Worm (Caenorhabditis elegans) whole organism, L2 larva: ENCODE results near the gene F40G12.6.

ENCODE experiments used
- F13H6.1 ChIP-seq: sonication (generic microtip); optimal IDR thresholded peaks from 2 replicates; lab custom pipeline; 2016; ENCODE audit warnings: missing genetic modification characterization, missing compliant biosample characterization
- ZK546.5 ChIP-seq: sonication (generic microtip); optimal IDR thresholded peaks from 2 replicates; lab custom pipeline; 2017; ENCODE audit warnings: missing biosample characterization, missing genetic modification characterization
- ama-1 ChIP-seq: fragments of 150-350 bp; optimal IDR thresholded peaks from 2 replicates; lab custom pipeline; 2018; ENCODE audit warnings: inconsistent platforms
- blmp-1 ChIP-seq: sonication (generic microtip); optimal IDR thresholded peaks from 2 replicates; lab custom pipeline; 2017; ENCODE audit warnings: missing genetic modification characterization, mild to moderate bottlenecking, missing compliant biosample characterization, antibody characterized with exemption, moderate library complexity; ENCODE audit not compliant: insufficient read depth
- ceh-16 ChIP-seq: fragments of 150-350 bp; optimal IDR thresholded peaks from 2 replicates; lab custom pipeline; 2014; ENCODE audit warnings: missing biosample characterization, missing genetic modification characterization
- ceh-82 ChIP-seq: fragments of 150-350 bp; optimal IDR thresholded peaks from 2 replicates; lab custom pipeline; 2014; ENCODE audit warnings: missing biosample characterization, missing genetic modification characterization
- crh-2 ChIP-seq: sonication (generic microtip); optimal IDR thresholded peaks from 2 replicates; lab custom pipeline; 2017; ENCODE audit warnings: missing biosample characterization, missing genetic modification characterization
- egl-27 ChIP-seq: sonication (generic microtip); optimal IDR thresholded peaks from 3 replicates; lab custom pipeline; 2017; ENCODE audit warnings: missing biosample characterization, missing genetic modification reagents, missing genetic modification characterization
- elt-3 ChIP-seq: sonication (generic microtip); optimal IDR thresholded peaks from 2 replicates; lab custom pipeline; 2017; ENCODE audit warnings: missing biosample characterization, missing genetic modification characterization
- fos-1 ChIP-seq: fragments of 150-350 bp; optimal IDR thresholded peaks from 2 replicates; lab custom pipeline; 2014; ENCODE audit warnings: missing biosample characterization, missing genetic modification characterization
- lin-11 ChIP-seq: fragments of 150-350 bp; sonication (generic microtip); optimal IDR thresholded peaks from 2 replicates; lab custom pipeline; 2014; ENCODE audit warnings: missing biosample characterization, missing genetic modification characterization, inconsistent platforms, mixed read lengths
- lin-13 ChIP-seq: fragments of 150-350 bp; optimal IDR thresholded peaks from 2 replicates; lab custom pipeline; 2014; ENCODE audit warnings: missing biosample characterization, missing genetic modification reagents, missing genetic modification characterization
- lin-39 ChIP-seq: fragments of 150-350 bp; optimal IDR thresholded peaks from 2 replicates; lab custom pipeline; 2014; ENCODE audit warnings: missing biosample characterization, missing genetic modification reagents, missing genetic modification characterization
- lsy-2 ChIP-seq, 2 experiments: fragments of 150-350 bp in 1 of 2; sonication (generic microtip) in 1 of 2; optimal IDR thresholded peaks; 2 replicates each; lab custom pipeline; 2014 to 2017; ENCODE audit warnings: missing biosample characterization in 2 of 2, missing genetic modification characterization in 2 of 2
- mab-5 ChIP-seq: fragments of 150-350 bp; optimal IDR thresholded peaks from 2 replicates; lab custom pipeline; 2014; ENCODE audit warnings: missing biosample characterization, missing genetic modification characterization
- mdl-1 ChIP-seq, 2 experiments: fragments of 150-350 bp in 1 of 2; sonication (generic microtip) in 1 of 2; optimal IDR thresholded peaks; 2 replicates each; lab custom pipeline; 2017; ENCODE audit warnings: missing biosample characterization in 2 of 2, missing genetic modification characterization in 2 of 2
- nhr-10 ChIP-seq: sonication (generic microtip); optimal IDR thresholded peaks from 2 replicates; lab custom pipeline; 2017; ENCODE audit warnings: missing biosample characterization, missing genetic modification characterization
- nhr-11 ChIP-seq: fragments of 150-350 bp; optimal IDR thresholded peaks from 2 replicates; lab custom pipeline; 2014; ENCODE audit warnings: missing biosample characterization, missing genetic modification characterization
- nhr-12 ChIP-seq: fragments of 150-350 bp; optimal IDR thresholded peaks from 2 replicates; lab custom pipeline; 2014; ENCODE audit warnings: missing biosample characterization, missing genetic modification characterization
- nhr-129 ChIP-seq: fragments of 150-350 bp; optimal IDR thresholded peaks from 2 replicates; lab custom pipeline; 2014; ENCODE audit warnings: missing biosample characterization, missing genetic modification characterization
- nhr-21 ChIP-seq: fragments of 150-350 bp; optimal IDR thresholded peaks from 2 replicates; lab custom pipeline; 2014; ENCODE audit warnings: missing biosample characterization, missing genetic modification characterization
- nhr-23 ChIP-seq: fragments of 150-350 bp; optimal IDR thresholded peaks from 2 replicates; lab custom pipeline; 2014; ENCODE audit warnings: missing biosample characterization, missing genetic modification reagents, missing genetic modification characterization
- nhr-237 ChIP-seq: fragments of 150-350 bp; optimal IDR thresholded peaks from 2 replicates; lab custom pipeline; 2014; ENCODE audit warnings: missing biosample characterization, missing genetic modification characterization
- nhr-25 ChIP-seq: fragments of 150-350 bp; sonication (generic microtip); optimal IDR thresholded peaks from 3 replicates; lab custom pipeline; 2014; ENCODE audit warnings: missing biosample characterization, missing genetic modification characterization
- nhr-6 ChIP-seq: fragments of 150-350 bp; optimal IDR thresholded peaks from 2 replicates; lab custom pipeline; 2014; ENCODE audit warnings: missing biosample characterization, missing genetic modification characterization
- nhr-77 ChIP-seq: fragments of 150-350 bp; optimal IDR thresholded peaks from 2 replicates; lab custom pipeline; 2014; ENCODE audit warnings: missing biosample characterization, missing genetic modification characterization
- peb-1 ChIP-seq: fragments of 150-350 bp; optimal IDR thresholded peaks from 2 replicates; lab custom pipeline; 2014; ENCODE audit warnings: missing biosample characterization, missing genetic modification characterization
- sem-4 ChIP-seq: fragments of 150-350 bp; optimal IDR thresholded peaks from 2 replicates; lab custom pipeline; 2014; ENCODE audit warnings: missing biosample characterization, missing genetic modification reagents, missing genetic modification characterization
- sma-3 ChIP-seq: sonication (generic microtip); optimal IDR thresholded peaks from 2 replicates; lab custom pipeline; 2016; ENCODE audit warnings: missing genetic modification reagents, missing genetic modification characterization, missing compliant biosample characterization
- sma-9 ChIP-seq, 2 experiments: fragments of 150-350 bp in 1 of 2; sonication (generic microtip) in 1 of 2; optimal IDR thresholded peaks; 2 replicates each; lab custom pipeline; 2014 to 2016; ENCODE audit warnings: missing genetic modification characterization in 2 of 2, mild to moderate bottlenecking in 1 of 2, missing biosample characterization in 1 of 2, missing compliant biosample characterization in 1 of 2, missing genetic modification reagents in 1 of 2, moderate library complexity in 1 of 2
- snpc-4 ChIP-seq: fragments of 150-350 bp; optimal IDR thresholded peaks from 2 replicates; lab custom pipeline; 2014; ENCODE audit warnings: missing biosample characterization, missing genetic modification characterization
- unc-39 ChIP-seq: fragments of 150-350 bp; optimal IDR thresholded peaks from 2 replicates; lab custom pipeline; 2014; ENCODE audit warnings: missing biosample characterization, missing genetic modification characterization
- zag-1 ChIP-seq: fragments of 150-350 bp; optimal IDR thresholded peaks from 2 replicates; lab custom pipeline; 2014; ENCODE audit warnings: missing biosample characterization, missing genetic modification characterization
- ztf-1 ChIP-seq: fragments of 200-800 bp; sonication (Bioruptor generic); conservative IDR thresholded peaks from 2 replicates; pipeline ENCODE4 v1.3.6; 2022; ENCODE audit warnings: missing genetic modification characterization, missing compliant biosample characterization
- ztf-4 ChIP-seq: fragments of 150-350 bp; optimal IDR thresholded peaks from 2 replicates; lab custom pipeline; 2014; ENCODE audit warnings: missing biosample characterization, missing genetic modification characterization

F40G12.6 gene

DNA sequence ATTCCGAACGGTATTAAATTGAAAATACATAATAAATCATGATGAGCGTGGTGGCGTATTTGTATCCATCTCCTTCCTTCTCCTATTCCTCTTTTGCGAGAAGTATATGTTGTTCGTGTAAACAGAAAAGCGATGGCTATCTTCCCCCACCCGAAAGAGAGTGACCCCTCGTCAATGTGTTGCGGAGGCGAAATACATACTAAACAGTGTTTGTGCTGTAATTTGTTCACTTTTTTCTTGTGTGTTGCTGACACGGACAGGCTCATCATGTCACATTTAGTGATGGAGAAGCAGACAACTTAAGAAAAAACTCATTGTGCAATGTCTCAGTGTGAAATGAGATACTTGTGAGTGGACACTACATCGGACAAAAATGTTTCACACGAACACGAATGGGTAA, 41.3 kb downstream of the F40G12.6 start:
- TF ChIP-seq ztf-4 (no peak), fos-1 (peak; percentile 4), sma-9 (GFP tag; optimal IDR thresholded peaks at IDR 0.05; lab: Kevin White, UChicago) (no peak), sma-9 (tag; optimal IDR thresholded peaks at IDR 0.05; lab: Kevin White, UChicago) (no peak)

ce11 chrV:14230788-14231583, 41.9 kb downstream of the F40G12.6 start:
- no peak for TF ChIP-seq nhr-21 (tag; lab: Kevin White, UChicago)
- TF ChIP-seq nhr-6 (tag; lab: Kevin White, UChicago) = no peak
- TF ChIP-seq snpc-4 (tag; lab: Kevin White, UChicago) = no peak
- TF ChIP-seq nhr-10 (tag; lab: Kevin White, UChicago) = no peak
- no peak for TF ChIP-seq ztf-1 (GFP tag; lab: Robert Waterston, UW)
- no peak for TF ChIP-seq nhr-12 (tag; lab: Kevin White, UChicago)
- TF ChIP-seq lsy-2 (tag; optimal IDR thresholded peaks at IDR 0.05; lab: Kevin White, UChicago) = no peak
- no peak for TF ChIP-seq sma-9 (GFP tag; optimal IDR thresholded peaks at IDR 0.05; lab: Kevin White, UChicago)
- TF ChIP-seq sma-9 (tag; optimal IDR thresholded peaks at IDR 0.05; lab: Kevin White, UChicago) = no peak
- TF ChIP-seq nhr-237 (tag; lab: Kevin White, UChicago) = no peak
- TF ChIP-seq ama-1 (lab: Kevin White, UChicago) = no peak
- TF ChIP-seq F13H6.1 = no peak
- no peak for TF ChIP-seq nhr-23 (tag; lab: Kevin White, UChicago)
- TF ChIP-seq lin-11 (tag; lab: Kevin White, UChicago) = no peak
- TF ChIP-seq unc-39 (tag; lab: Kevin White, UChicago) = no peak
- TF ChIP-seq lin-13 (GFP tag; lab: Kevin White, UChicago) = no peak
- TF ChIP-seq lin-39 = no peak
- TF ChIP-seq nhr-129 (tag; lab: Kevin White, UChicago) = no peak
- no peak for TF ChIP-seq mab-5 (tag; lab: Kevin White, UChicago)
- no peak for TF ChIP-seq sma-3 (GFP tag; lab: Kevin White, UChicago)
- TF ChIP-seq nhr-77 (tag; lab: Kevin White, UChicago) = no peak

ce11 chrV:14226373-14226772, 46.5 kb downstream of the F40G12.6 start, which contains the start of gene nep-21:
Gene nep-21, minus strand, starts transcription at chrV:14226473.
- TF ChIP-seq lin-13 (GFP tag; lab: Kevin White, UChicago) (no peak), lin-11 (tag; lab: Kevin White, UChicago) (no peak), ceh-82 (tag; lab: Kevin White, UChicago) (no peak), mdl-1 (tag; optimal IDR thresholded peaks at IDR 0.05; lab: Kevin White, UChicago) (no peak), sma-9 (GFP tag; optimal IDR thresholded peaks at IDR 0.05; lab: Kevin White, UChicago) (no peak), sma-9 (tag; optimal IDR thresholded peaks at IDR 0.05; lab: Kevin White, UChicago) (no peak), nhr-25 (tag; lab: Kevin White, UChicago) (no peak), nhr-11 (tag; lab: Kevin White, UChicago) (no peak), unc-39 (tag; lab: Kevin White, UChicago) (no peak), sem-4 (no peak), ZK546.5 (tag; lab: Kevin White, UChicago) (no peak), zag-1 (no peak), peb-1 (tag; lab: Kevin White, UChicago) (no peak), blmp-1 (tag; lab: Kevin White, UChicago) (no peak), elt-3 (tag; lab: Kevin White, UChicago) (no peak), egl-27 (tag; lab: Kevin White, UChicago) (no peak)

DNA sequence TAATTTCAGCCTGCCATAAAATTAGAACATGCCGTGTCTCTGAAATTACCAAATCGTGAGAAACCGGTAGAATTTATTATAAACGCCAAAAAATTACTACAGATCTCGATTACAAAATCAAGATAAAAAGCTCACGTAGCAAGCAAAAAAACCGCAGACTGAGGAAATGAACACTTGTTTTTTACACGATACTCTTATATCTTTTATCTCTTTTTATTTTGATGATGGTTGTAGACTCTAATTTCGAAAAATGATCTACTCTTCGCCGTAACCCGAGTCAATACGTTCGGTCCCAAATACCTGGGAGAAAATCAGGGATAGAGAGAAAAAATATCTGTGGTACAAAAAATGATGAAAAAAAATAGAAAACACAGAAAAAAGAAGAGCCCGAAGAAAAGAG, 49.8 kb downstream of the F40G12.6 start:
- no peak for TF ChIP-seq ceh-16 (tag; lab: Kevin White, UChicago)
- no peak for TF ChIP-seq ztf-4
- no peak for TF ChIP-seq lin-11 (tag; lab: Kevin White, UChicago)
- TF ChIP-seq sem-4 = no peak
- no peak for TF ChIP-seq ZK546.5 (tag; lab: Kevin White, UChicago)
- no peak for TF ChIP-seq mdl-1 (tag; optimal IDR thresholded peaks at IDR 0.05; lab: Kevin White, UChicago)
- TF ChIP-seq fos-1 = no peak
- TF ChIP-seq zag-1 = no peak
- no peak for TF ChIP-seq nhr-77 (tag; lab: Kevin White, UChicago)
- no peak for TF ChIP-seq crh-2 (tag; lab: Kevin White, UChicago)
- no peak for TF ChIP-seq nhr-12 (tag; lab: Kevin White, UChicago)
- TF ChIP-seq lsy-2 (tag; optimal IDR thresholded peaks at IDR 0.05; lab: Kevin White, UChicago) = no peak
- TF ChIP-seq nhr-237 (tag; lab: Kevin White, UChicago) = no peak
